Fruit fly (Drosophila melanogaster): ENCODE measurements around the gene CG10375.

The CG10375 gene

DNA sequence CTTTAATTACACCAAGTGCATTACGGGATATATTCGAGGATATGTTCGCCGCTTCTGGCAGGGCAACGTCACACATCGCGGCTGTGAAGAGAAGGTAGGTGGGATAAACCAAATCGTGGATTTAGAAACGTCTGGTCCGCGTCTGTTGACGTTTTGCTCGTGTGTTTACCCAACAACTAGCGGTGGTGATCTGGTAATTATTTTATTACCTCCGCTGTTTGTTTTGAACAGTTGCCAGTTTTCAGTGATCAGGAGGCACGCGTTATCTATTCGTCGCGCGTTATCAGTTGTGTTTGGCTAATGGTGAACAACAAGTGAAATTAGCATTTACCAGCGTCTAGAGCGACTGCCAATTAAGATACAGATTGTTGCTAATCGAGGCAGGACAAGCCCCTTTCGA lies 38.4 kb upstream of the CG10375 start:
- TF ChIP-seq D1 (tag; optimal IDR thresholded peaks at IDR 0.05) (no peak), CG32121 (GFP tag; IDR thresholded peaks at IDR 0.05) (no peak), Snoo (tag; optimal IDR thresholded peaks at IDR 0.05) (no peak)

DNA sequence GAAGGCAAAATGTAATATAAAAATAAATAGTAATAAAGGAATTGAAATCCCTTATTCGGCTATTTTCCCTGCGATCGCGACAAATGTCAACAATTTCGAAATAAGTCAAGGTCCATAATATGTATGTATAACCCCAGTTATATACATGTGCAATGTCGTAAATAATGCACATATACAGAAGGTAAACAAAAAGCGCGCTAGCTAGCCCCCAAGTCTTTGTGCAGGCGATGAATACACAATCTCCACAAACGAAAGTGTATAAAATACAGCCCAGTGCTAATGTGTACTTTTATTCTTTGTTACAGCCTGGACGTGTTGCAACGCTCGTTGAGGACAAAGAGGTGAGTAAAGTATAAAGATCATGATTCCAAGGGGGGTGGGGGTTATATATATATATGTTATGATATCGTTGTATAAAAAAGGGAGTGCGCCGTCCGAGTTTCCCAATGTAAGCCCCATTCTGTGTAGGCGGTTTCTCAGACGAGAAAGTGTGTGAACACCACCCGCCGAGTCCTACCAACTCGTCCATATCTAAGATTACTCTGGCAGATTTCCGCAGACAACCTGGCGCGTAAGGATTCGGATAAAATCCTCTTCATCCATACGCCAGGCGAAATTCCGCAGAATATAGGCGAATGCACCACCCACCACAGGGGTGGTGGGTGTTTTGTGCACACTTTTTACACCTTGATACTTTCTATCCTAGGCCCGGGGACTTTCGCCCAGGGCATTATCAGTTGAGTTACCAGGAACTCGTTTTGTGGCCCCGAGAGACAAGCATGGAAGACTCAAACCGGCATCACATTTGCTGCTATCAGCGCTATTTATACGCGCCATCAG lies 37.7 kb upstream of the CG10375 start:
- TF ChIP-seq Snoo (tag; optimal IDR thresholded peaks at IDR 0.05) (peak; percentile 40), EcR (GFP tag; optimal IDR thresholded peaks at IDR 0.05) (peak; percentile 54), CG12605 (GFP tag; IDR thresholded peaks at IDR 0.05) (peak; percentile 62), CG34367 (tag; optimal IDR thresholded peaks at IDR 0.05) (no peak), gl (tag; optimal IDR thresholded peaks at IDR 0.05) (peak; percentile 38), CG15710 (tag; optimal IDR thresholded peaks at IDR 0.05) (peak; percentile 6), Ets98B (GFP tag; IDR thresholded peaks at IDR 0.05) (peak; percentile 61), CG10348 (GFP tag; IDR thresholded peaks at IDR 0.05) (no peak), CG8301 (tag; optimal IDR thresholded peaks at IDR 0.05) (peak; percentile 39), rn (GFP tag; IDR thresholded peaks at IDR 0.05) (no peak), CG32121 (GFP tag; IDR thresholded peaks at IDR 0.05) (peak; percentile 57), CG14655 (GFP tag; optimal IDR thresholded peaks at IDR 0.05) (peak; percentile 45), CG13204 (GFP tag; optimal IDR thresholded peaks at IDR 0.05) (peak; percentile 54), CG9948 (tag; optimal IDR thresholded peaks at IDR 0.05) (no peak), fd96Ca (GFP tag; IDR thresholded peaks at IDR 0.05) (peak; percentile 51; the same call in 2 of the 3 replicates), CG8159 (tag; optimal IDR thresholded peaks at IDR 0.05) (peak; percentile 21), CG4496 (GFP tag; IDR thresholded peaks at IDR 0.05) (peak; percentile 84)

DNA sequence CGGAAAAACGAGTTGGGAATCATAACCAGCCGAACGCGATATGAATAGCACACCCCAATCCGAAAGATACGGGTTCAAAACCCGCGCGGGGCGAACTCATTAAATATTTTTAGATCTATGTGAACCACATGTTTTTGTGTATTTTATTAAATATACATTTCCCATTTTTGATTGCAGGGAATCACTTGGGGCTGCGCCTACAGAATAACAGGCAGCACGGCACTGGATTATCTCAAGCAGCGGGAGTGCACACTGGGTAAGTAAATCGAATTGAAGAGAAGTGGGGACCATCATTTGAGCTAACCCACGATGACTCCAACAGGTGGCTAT lies 37.1 kb upstream of the CG10375 start:
- TF ChIP-seq CG8159 (tag; optimal IDR thresholded peaks at IDR 0.05): no peak
- no peak for TF ChIP-seq Ets98B (GFP tag; IDR thresholded peaks at IDR 0.05)
- TF ChIP-seq EcR (GFP tag; optimal IDR thresholded peaks at IDR 0.05): peak; percentile 18
- no peak for TF ChIP-seq CG13204 (GFP tag; optimal IDR thresholded peaks at IDR 0.05)

DNA sequence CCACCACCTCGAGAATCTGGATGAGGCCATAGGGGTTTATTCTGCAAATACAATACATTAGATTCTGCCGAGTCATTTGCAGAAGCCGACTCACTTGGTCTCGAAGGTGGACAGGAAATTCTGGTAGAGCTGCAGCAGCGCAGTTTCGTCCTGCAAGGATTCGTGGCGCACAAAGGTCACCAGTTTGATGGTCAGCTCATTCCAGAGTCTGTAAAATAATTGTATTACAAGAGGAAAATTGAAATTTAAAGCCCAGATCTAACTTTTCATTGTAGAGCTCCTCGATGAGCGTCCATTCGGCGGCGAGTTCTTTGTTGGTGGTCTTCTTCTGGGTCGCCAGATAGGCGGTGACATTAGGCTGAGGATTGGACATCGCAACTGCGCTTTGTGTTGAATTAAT lies 35.0 kb upstream of the CG10375 start:
- TF ChIP-seq gl (tag; optimal IDR thresholded peaks at IDR 0.05): no peak
- no peak for TF ChIP-seq Snoo (tag; optimal IDR thresholded peaks at IDR 0.05)
- TF ChIP-seq CG8159 (tag; optimal IDR thresholded peaks at IDR 0.05): no peak
- no peak for TF ChIP-seq D1 (tag; optimal IDR thresholded peaks at IDR 0.05)
- TF ChIP-seq CG4496 (GFP tag; IDR thresholded peaks at IDR 0.05): no peak
- TF ChIP-seq Pif1A (GFP tag; optimal IDR thresholded peaks at IDR 0.05): no peak
- no peak for TF ChIP-seq CG32121 (GFP tag; IDR thresholded peaks at IDR 0.05)
- no peak for TF ChIP-seq EcR (GFP tag; optimal IDR thresholded peaks at IDR 0.05)
- no peak for TF ChIP-seq CG15710 (tag; optimal IDR thresholded peaks at IDR 0.05)
- TF ChIP-seq CG17806 (tag; optimal IDR thresholded peaks at IDR 0.05): no peak
- no peak for TF ChIP-seq rn (GFP tag; IDR thresholded peaks at IDR 0.05)
- no peak for TF ChIP-seq CG8301 (tag; optimal IDR thresholded peaks at IDR 0.05)

DNA sequence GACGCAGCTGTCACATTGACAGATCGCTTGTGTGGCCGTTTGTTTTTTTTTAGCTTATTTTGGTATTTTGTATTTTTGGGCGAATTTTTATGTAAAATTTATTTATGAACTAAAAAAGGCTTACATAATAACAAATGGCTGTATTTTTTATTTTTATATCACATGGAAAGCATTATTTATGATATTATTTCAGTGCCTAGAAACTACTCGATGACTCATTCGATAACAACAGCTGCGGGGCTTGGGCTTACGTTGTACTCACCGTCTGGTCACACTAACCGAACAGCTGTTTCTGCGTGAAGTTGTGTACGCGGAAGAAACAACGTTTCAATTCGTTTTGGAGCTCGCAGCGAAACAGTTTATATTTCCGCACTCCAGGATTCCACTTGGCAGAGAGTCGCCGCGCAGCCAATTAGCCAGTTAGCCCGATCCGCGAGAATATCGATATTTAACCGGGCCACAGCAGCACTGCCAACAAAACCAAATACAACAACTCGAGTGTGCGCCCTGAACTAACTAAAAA lies 34.5 kb upstream of the CG10375 start, which contains the start of the genes Hmgcr and Rpn9:
Gene Hmgcr, plus strand, starts transcription at position 335 of the 523 bp plus-strand sequence.
Gene Rpn9, minus strand, starts transcription at position 473 of the 523 bp plus-strand sequence.
- no peak for TF ChIP-seq Pif1B (GFP tag; optimal IDR thresholded peaks at IDR 0.05)
- TF ChIP-seq Ets98B (GFP tag; IDR thresholded peaks at IDR 0.05): peak; percentile 11; the same call in 1 of the 2 replicates

DNA sequence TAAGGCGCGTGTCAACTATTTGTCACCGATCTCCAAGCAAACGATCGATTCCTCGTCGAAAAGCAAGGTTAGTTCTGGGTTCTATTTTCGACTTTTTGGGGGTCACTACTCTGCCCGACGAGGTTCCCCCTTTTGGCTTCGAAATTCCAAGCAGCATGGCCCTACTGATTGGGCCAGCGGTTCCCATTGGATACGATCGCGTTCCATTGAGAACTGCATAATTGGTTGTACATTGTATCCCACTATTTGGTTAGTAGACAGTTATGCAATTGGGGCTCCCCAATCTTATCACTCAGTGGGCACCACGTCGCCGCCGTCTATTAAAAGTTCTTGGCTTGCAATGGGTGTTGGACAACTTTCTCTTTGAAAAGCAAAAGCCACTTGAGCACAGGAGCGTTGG lies 33.7 kb upstream of the CG10375 start:
- TF ChIP-seq CG10348 (GFP tag; IDR thresholded peaks at IDR 0.05): no peak
- TF ChIP-seq Pif1B (GFP tag; optimal IDR thresholded peaks at IDR 0.05): no peak
- no peak for TF ChIP-seq CG13204 (GFP tag; optimal IDR thresholded peaks at IDR 0.05)
- TF ChIP-seq CG9948 (tag; optimal IDR thresholded peaks at IDR 0.05): no peak
- no peak for TF ChIP-seq Pif1A (GFP tag; optimal IDR thresholded peaks at IDR 0.05)
- TF ChIP-seq Snoo (tag; optimal IDR thresholded peaks at IDR 0.05): no peak
- no peak for TF ChIP-seq CG12605 (GFP tag; IDR thresholded peaks at IDR 0.05)
- no peak for TF ChIP-seq CG32121 (GFP tag; IDR thresholded peaks at IDR 0.05)
- no peak for TF ChIP-seq D1 (tag; optimal IDR thresholded peaks at IDR 0.05)
- no peak for TF ChIP-seq gl (tag; optimal IDR thresholded peaks at IDR 0.05)
- TF ChIP-seq fd96Ca (GFP tag; IDR thresholded peaks at IDR 0.05): no peak
- TF ChIP-seq CG15710 (tag; optimal IDR thresholded peaks at IDR 0.05): no peak
- no peak for TF ChIP-seq CG17806 (tag; optimal IDR thresholded peaks at IDR 0.05)
- no peak for TF ChIP-seq CG14655 (GFP tag; optimal IDR thresholded peaks at IDR 0.05)
- TF ChIP-seq EcR (GFP tag; optimal IDR thresholded peaks at IDR 0.05): no peak
- TF ChIP-seq CG4496 (GFP tag; IDR thresholded peaks at IDR 0.05): no peak
